Worm (Caenorhabditis elegans) whole organism, L1 larva: ENCODE data around the gene gpcp-2.

Experiments
- C34B4.2 ChIP-seq: sonication (generic microtip); optimal IDR thresholded peaks from 2 replicates; lab custom pipeline; 2017; ENCODE audit warnings: mild to moderate bottlenecking, missing genetic modification characterization, missing compliant biosample characterization
- aly-2 ChIP-seq: fragments of 150-350 bp; optimal IDR thresholded peaks from 2 replicates; lab custom pipeline; 2014; ENCODE audit warnings: missing biosample characterization, missing genetic modification characterization
- blmp-1 ChIP-seq: fragments of 150-350 bp; optimal IDR thresholded peaks from 2 replicates; lab custom pipeline; 2014; ENCODE audit warnings: missing biosample characterization, missing genetic modification characterization
- ceh-82 ChIP-seq, 3 experiments: fragments of 150-350 bp in 1 of 3; sonication (generic microtip) in 2 of 3; optimal IDR thresholded peaks; 2 replicates each; lab custom pipeline; 2014 to 2017; ENCODE audit warnings: missing biosample characterization in 3 of 3, missing genetic modification characterization in 3 of 3
- ceh-90 ChIP-seq: sonication (generic microtip); optimal IDR thresholded peaks from 2 replicates; lab custom pipeline; 2016; ENCODE audit warnings: missing genetic modification characterization, missing compliant biosample characterization
- ces-1 ChIP-seq: fragments of 150-350 bp; optimal IDR thresholded peaks from 2 replicates; lab custom pipeline; 2014; ENCODE audit warnings: missing biosample characterization, missing genetic modification reagents, missing genetic modification characterization
- dpl-1 ChIP-seq, 3 experiments: fragments of 150-350 bp in 2 of 3; sonication (generic microtip) in 1 of 3; optimal IDR thresholded peaks; 2 replicates each; lab custom pipeline; 2014 to 2017; ENCODE audit warnings: missing biosample characterization in 3 of 3, missing genetic modification characterization in 3 of 3, missing genetic modification reagents in 3 of 3
- efl-1 ChIP-seq, 4 experiments: fragments of 150-350 bp; optimal IDR thresholded peaks in 3 of 4; peaks in 1 of 4; 1 replicate in 1 of 4; 2 replicates in 3 of 4; lab custom pipeline; 2014; ENCODE audit warnings: missing biosample characterization in 2 of 4, missing genetic modification characterization in 2 of 4, missing genetic modification reagents in 2 of 4
- egl-13 ChIP-seq: sonication (generic microtip); optimal IDR thresholded peaks from 2 replicates; lab custom pipeline; 2016; ENCODE audit warnings: missing genotype, missing genetic modification reagents, missing genetic modification characterization, missing compliant biosample characterization
- egl-27 ChIP-seq, 2 experiments: fragments of 150-350 bp in 1 of 2; sonication (generic microtip); optimal IDR thresholded peaks; 3 replicates each; lab custom pipeline; 2017 to 2018; ENCODE audit warnings: missing biosample characterization in 2 of 2, missing genetic modification characterization in 2 of 2, missing genetic modification reagents in 2 of 2
- elt-3 ChIP-seq, 6 experiments: fragments of 150-350 bp in 1 of 6; sonication (generic microtip); optimal IDR thresholded peaks; 2 replicates each; lab custom pipeline; 2017 to 2018; ENCODE audit warnings: missing biosample characterization in 6 of 6, missing genetic modification characterization in 6 of 6, inconsistent platforms in 1 of 6
- ets-5 ChIP-seq: fragments of 200-800 bp; sonication (Bioruptor generic); IDR thresholded peaks from 2 replicates; pipeline ENCODE4 v1.3.6; 2022; ENCODE audit warnings: missing genetic modification characterization, missing compliant biosample characterization
- fkh-10 ChIP-seq: sonication (generic microtip); optimal IDR thresholded peaks from 2 replicates; lab custom pipeline; 2017; ENCODE audit warnings: missing biosample characterization, missing genetic modification reagents, missing genetic modification characterization
- fos-1 ChIP-seq: fragments of 150-350 bp; optimal IDR thresholded peaks from 2 replicates; lab custom pipeline; 2014; ENCODE audit warnings: missing biosample characterization, missing genetic modification characterization
- hlh-17 ChIP-seq: fragments of 200-800 bp; sonication (Bioruptor generic); optimal IDR thresholded peaks from 2 replicates; lab custom pipeline; 2018; ENCODE audit warnings: missing genetic modification characterization, mild to moderate bottlenecking, missing compliant biosample characterization, moderate library complexity, borderline replicate concordance
- hlh-4 ChIP-seq: sonication (generic microtip); optimal IDR thresholded peaks from 2 replicates; lab custom pipeline; 2016; ENCODE audit warnings: mild to moderate bottlenecking, missing genetic modification characterization, missing compliant biosample characterization
- jun-1 ChIP-seq: fragments of 150-350 bp; optimal IDR thresholded peaks from 2 replicates; lab custom pipeline; 2014; ENCODE audit warnings: missing biosample characterization, missing genetic modification reagents, missing genetic modification characterization
- lin-13 ChIP-seq: fragments of 150-350 bp; optimal IDR thresholded peaks from 2 replicates; lab custom pipeline; 2014; ENCODE audit warnings: missing biosample characterization, missing genetic modification reagents, missing genetic modification characterization
- lin-14 ChIP-seq: fragments of 200-800 bp; sonication (Bioruptor generic); optimal IDR thresholded peaks from 2 replicates; lab custom pipeline; 2018; ENCODE audit warnings: mild to moderate bottlenecking, missing genetic modification characterization, moderate library complexity, missing compliant biosample characterization
- lin-35 ChIP-seq, 2 experiments: fragments of 150-350 bp; optimal IDR thresholded peaks; 2 replicates each; lab custom pipeline; 2014; ENCODE audit warnings: missing biosample characterization in 2 of 2, missing genetic modification characterization in 2 of 2, missing genetic modification reagents in 2 of 2
- lsy-2 ChIP-seq, 2 experiments: fragments of 150-350 bp; optimal IDR thresholded peaks; 2 replicates each; lab custom pipeline; 2014; ENCODE audit warnings: missing biosample characterization in 2 of 2, missing genetic modification characterization in 2 of 2
- mab-9 ChIP-seq: fragments of 200-800 bp; sonication (Bioruptor generic); IDR thresholded peaks from 2 replicates; pipeline ENCODE4 v1.3.6; 2022; ENCODE audit warnings: missing genetic modification reagents, missing genetic modification characterization, missing compliant biosample characterization
- mdl-1 ChIP-seq, 2 experiments: fragments of 150-350 bp; optimal IDR thresholded peaks; 2 replicates each; lab custom pipeline; 2014 to 2017; ENCODE audit warnings: missing biosample characterization in 2 of 2, missing genetic modification characterization in 2 of 2, inconsistent platforms in 1 of 2
- mep-1 ChIP-seq: fragments of 150-350 bp; optimal IDR thresholded peaks from 2 replicates; lab custom pipeline; 2014; ENCODE audit warnings: missing biosample characterization, missing genetic modification characterization
- nhr-19 ChIP-seq: fragments of 200-800 bp; sonication (Bioruptor generic); conservative IDR thresholded peaks from 2 replicates; pipeline ENCODE4 v1.3.6; 2022; ENCODE audit warnings: missing genetic modification characterization, missing compliant biosample characterization
- nhr-20 ChIP-seq: sonication (generic microtip); optimal IDR thresholded peaks from 2 replicates; lab custom pipeline; 2016; ENCODE audit warnings: mild to moderate bottlenecking, missing genetic modification characterization, missing compliant biosample characterization
- nhr-237 ChIP-seq: fragments of 150-350 bp; optimal IDR thresholded peaks from 2 replicates; lab custom pipeline; 2014; ENCODE audit warnings: missing biosample characterization, missing genetic modification characterization
- nhr-47 ChIP-seq: sonication (generic microtip); optimal IDR thresholded peaks from 2 replicates; lab custom pipeline; 2016; ENCODE audit warnings: mild to moderate bottlenecking, missing genetic modification characterization, moderate library complexity, missing compliant biosample characterization
- nhr-71 ChIP-seq: sonication (generic microtip); optimal IDR thresholded peaks from 2 replicates; lab custom pipeline; 2016; ENCODE audit warnings: mild to moderate bottlenecking, missing genetic modification characterization, moderate library complexity, missing compliant biosample characterization
- nhr-76 ChIP-seq: sonication (generic microtip); optimal IDR thresholded peaks from 2 replicates; lab custom pipeline; 2017; ENCODE audit warnings: missing biosample characterization, missing genetic modification characterization
- nhr-77 ChIP-seq: fragments of 150-350 bp; optimal IDR thresholded peaks from 2 replicates; lab custom pipeline; 2014; ENCODE audit warnings: missing biosample characterization, missing genetic modification characterization
- nhr-85 ChIP-seq: sonication (generic microtip); peaks from one replicate; lab custom pipeline; 2016; ENCODE audit warnings: missing genetic modification characterization, inconsistent platforms, missing compliant biosample characterization
- pax-3 ChIP-seq: fragments of 200-800 bp; sonication (Bioruptor generic); optimal IDR thresholded peaks from 2 replicates; lab custom pipeline; 2018; ENCODE audit warnings: mild to moderate bottlenecking, missing genetic modification characterization, moderate library complexity, missing compliant biosample characterization
- snu-23 ChIP-seq: sonication (generic microtip); optimal IDR thresholded peaks from 2 replicates; lab custom pipeline; 2016; ENCODE audit warnings: missing genetic modification characterization, missing compliant biosample characterization
- sox-4 ChIP-seq: sonication (generic microtip); optimal IDR thresholded peaks from 2 replicates; lab custom pipeline; 2016; ENCODE audit warnings: missing genetic modification characterization, missing compliant biosample characterization
- swsn-7 ChIP-seq: sonication (generic microtip); optimal IDR thresholded peaks from 2 replicates; lab custom pipeline; 2016; ENCODE audit warnings: missing genetic modification characterization, missing compliant biosample characterization
- tbx-2 ChIP-seq: sonication (generic microtip); optimal IDR thresholded peaks from 2 replicates; lab custom pipeline; 2016; ENCODE audit warnings: missing genetic modification characterization, missing compliant biosample characterization
- vab-15 ChIP-seq: sonication (generic microtip); optimal IDR thresholded peaks from 2 replicates; lab custom pipeline; 2017; ENCODE audit warnings: missing genotype, mild to moderate bottlenecking, missing genetic modification characterization, missing compliant biosample characterization

The gpcp-2 gene

ce11 chrII:8102041-8102440 lies 28.9 kb upstream of the gpcp-2 start, which contains the start of gene sre-2:
Gene sre-2 (minus strand): TSS chrII:8102141.
- TF ChIP-seq jun-1 (tag; lab: Kevin White, UChicago) (no peak), nhr-47 (tag; lab: Kevin White, UChicago) (no peak), vab-15 (tag; lab: Kevin White, UChicago) (no peak), hlh-4 (tag; lab: Kevin White, UChicago) (no peak), ceh-82 (tag; optimal IDR thresholded peaks at IDR 0.05; lab: Kevin White, UChicago) (no peak), fos-1 (tag; lab: Kevin White, UChicago) (no peak), ets-5 (GFP tag; lab: Robert Waterston, UW) (no peak), snu-23 (no peak), pax-3 (tag; lab: Kevin White, UChicago) (no peak), nhr-20 (tag; lab: Kevin White, UChicago) (no peak), fkh-10 (GFP tag; lab: Kevin White, UChicago) (no peak), nhr-77 (tag; lab: Kevin White, UChicago) (no peak), mab-9 (no peak), ces-1 (no peak), nhr-19 (GFP tag; lab: Robert Waterston, UW) (no peak)

ce11 chrII:8099212-8099784 lies 26.1 kb upstream of the gpcp-2 start:
- TF ChIP-seq lsy-2 (tag; optimal IDR thresholded peaks at IDR 0.05; lab: Kevin White, UChicago) (no peak), aly-2 (no peak), ets-5 (GFP tag; lab: Robert Waterston, UW) (no peak), lin-13 (no peak), nhr-71 (tag; lab: Kevin White, UChicago) (peak; percentile 35), egl-27 (tag; optimal IDR thresholded peaks at IDR 0.05; lab: Kevin White, UChicago) (no peak), nhr-20 (tag; lab: Kevin White, UChicago) (peak; percentile 9), lin-35 (GFP tag; optimal IDR thresholded peaks at IDR 0.05; lab: Kevin White, UChicago) (peak in 1 of 2 experiments; percentile 27), efl-1 (optimal IDR thresholded peaks at IDR 0.05; lab: Kevin White, UChicago) (no peak), efl-1 (GFP tag; optimal IDR thresholded peaks at IDR 0.05 in 1 of 2; lab: Kevin White, UChicago) (peak in 1 of 2 experiments; percentile 92), hlh-17 (GFP tag; lab: Kevin White, UChicago) (no peak), sox-4 (tag; lab: Kevin White, UChicago) (no peak), snu-23 (peak; percentile 51), swsn-7 (no peak), nhr-76 (no peak), blmp-1 (tag; lab: Kevin White, UChicago) (peak; percentile 93), nhr-237 (no peak), lin-14 (GFP tag; lab: Kevin White, UChicago) (peak; percentile 76), elt-3 (tag; optimal IDR thresholded peaks at IDR 0.05; lab: Kevin White, UChicago) (peak in 1 of 6 experiments; percentile 3), mep-1 (peak; percentile 53), ceh-90 (tag; lab: Kevin White, UChicago) (no peak), mdl-1 (tag; optimal IDR thresholded peaks at IDR 0.05; lab: Kevin White, UChicago) (no peak), C34B4.2 (no peak), tbx-2 (tag; lab: Kevin White, UChicago) (no peak), dpl-1 (GFP tag; optimal IDR thresholded peaks at IDR 0.05; lab: Kevin White, UChicago) (peak in 1 of 3 experiments; percentile 0), jun-1 (tag; lab: Kevin White, UChicago) (no peak), nhr-85 (tag; lab: Kevin White, UChicago) (peak; percentile 84)

DNA sequence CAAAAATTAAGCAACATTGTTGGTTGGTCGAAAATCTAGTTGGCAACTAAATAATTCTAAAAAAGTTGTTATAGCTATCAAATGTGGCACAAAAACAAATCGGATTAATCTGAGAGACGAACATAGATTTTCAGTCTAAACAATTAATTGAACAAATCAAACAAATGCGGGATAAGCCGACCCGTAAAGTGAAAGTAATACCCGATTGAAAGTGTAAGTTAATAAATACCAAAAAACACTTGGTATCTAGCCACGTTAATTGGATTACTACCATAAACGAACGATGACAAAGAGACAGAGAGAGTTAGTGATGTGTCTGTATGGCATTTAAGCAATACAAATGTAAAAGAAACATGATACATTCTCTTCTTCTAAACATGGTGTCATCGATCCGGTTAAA lies 20.7 kb upstream of the gpcp-2 start:
- TF ChIP-seq blmp-1 (tag; lab: Kevin White, UChicago) (peak; percentile 58), nhr-71 (tag; lab: Kevin White, UChicago) (no peak), egl-13 (tag; lab: Kevin White, UChicago) (no peak)
